Worm (Caenorhabditis elegans) whole organism, mixed stage, embryonic: Measurements from ENCODE around the gene srz-94.

ENCODE experiments used
- M03D4.4 ChIP-seq: sonication (generic microtip); optimal IDR thresholded peaks from 2 replicates; lab custom pipeline; 2017; ENCODE audit warnings: mild to moderate bottlenecking, missing genetic modification characterization, missing compliant biosample characterization
- ceh-39 ChIP-seq: fragments of 150-350 bp; optimal IDR thresholded peaks from 2 replicates; lab custom pipeline; 2014; ENCODE audit warnings: missing biosample characterization, missing genetic modification characterization
- elt-3 ChIP-seq: fragments of 150-350 bp; optimal IDR thresholded peaks from 2 replicates; lab custom pipeline; 2014; ENCODE audit warnings: missing biosample characterization, missing genetic modification characterization
- lsy-2 ChIP-seq: fragments of 150-350 bp; optimal IDR thresholded peaks from 2 replicates; lab custom pipeline; 2014; ENCODE audit warnings: missing biosample characterization, missing genetic modification characterization
- nhr-12 ChIP-seq: fragments of 150-350 bp; optimal IDR thresholded peaks from 2 replicates; lab custom pipeline; 2014; ENCODE audit warnings: missing biosample characterization, missing genetic modification characterization
- nhr-237 ChIP-seq: fragments of 150-350 bp; optimal IDR thresholded peaks from 2 replicates; lab custom pipeline; 2014; ENCODE audit warnings: missing biosample characterization, missing genetic modification characterization
- nhr-28 ChIP-seq: fragments of 150-350 bp; optimal IDR thresholded peaks from 2 replicates; lab custom pipeline; 2014; ENCODE audit warnings: missing biosample characterization, missing genetic modification characterization
- nhr-76 ChIP-seq: sonication (generic microtip); optimal IDR thresholded peaks from 2 replicates; lab custom pipeline; 2017; ENCODE audit warnings: missing biosample characterization, missing genetic modification characterization
- pha-4 ChIP-seq: fragments of 150-350 bp; optimal IDR thresholded peaks from 2 replicates; lab custom pipeline; 2018; ENCODE audit warnings: missing biosample characterization, missing genetic modification reagents, missing genetic modification characterization
- sem-2 ChIP-seq: fragments of 200-800 bp; sonication (Bioruptor generic); optimal IDR thresholded peaks from 2 replicates; lab custom pipeline; 2018; ENCODE audit warnings: mild to moderate bottlenecking, missing genetic modification characterization, missing compliant biosample characterization
- snpc-4 ChIP-seq: fragments of 150-350 bp; optimal IDR thresholded peaks from 2 replicates; lab custom pipeline; 2014; ENCODE audit warnings: missing biosample characterization, missing genetic modification characterization
- unc-120 ChIP-seq: sonication (generic microtip); optimal IDR thresholded peaks from 2 replicates; lab custom pipeline; 2017; ENCODE audit warnings: missing genetic modification characterization, missing compliant biosample characterization; ENCODE audit not compliant: poor library complexity, severe bottlenecking
- unc-39 ChIP-seq: fragments of 150-350 bp; optimal IDR thresholded peaks from 2 replicates; lab custom pipeline; 2014; ENCODE audit warnings: missing biosample characterization, missing genetic modification characterization

ce11 chrV:17008302-17008701 is 27.4 kb downstream of the srz-94 start, which contains the start of gene sri-69:
- TF ChIP-seq pha-4 (tag; lab: Kevin White, UChicago) (no peak), sem-2 (GFP tag; lab: Kevin White, UChicago) (no peak), nhr-28 (no peak), nhr-76 (tag; lab: Kevin White, UChicago) (no peak), nhr-237 (no peak), snpc-4 (no peak), nhr-12 (tag; lab: Kevin White, UChicago) (no peak), elt-3 (tag; lab: Kevin White, UChicago) (no peak), unc-120 (tag; lab: Kevin White, UChicago) (no peak), ceh-39 (tag; lab: Kevin White, UChicago) (no peak), M03D4.4 (tag; lab: Kevin White, UChicago) (no peak), lsy-2 (tag; lab: Kevin White, UChicago) (no peak), unc-39 (tag; lab: Kevin White, UChicago) (no peak)
